Fruit fly (Drosophila melanogaster) whole organism, embryonic: Measurements from ENCODE around the gene CG3984.

Source experiments
- Atf3 ChIP-seq: fragments of 200-800 bp; sonication (Bioruptor generic); optimal IDR thresholded peaks from 3 replicates; lab custom pipeline; 2016; ENCODE audit warnings: missing biosample characterization, missing genetic modification characterization
- B-H1 ChIP-seq: fragments of 200-800 bp; sonication (Bioruptor generic); IDR thresholded peaks from 3 replicates; pipeline ENCODE4 v1.3.6; 2022; ENCODE audit warnings: missing biosample characterization, missing genetic modification characterization
- Blimp-1 ChIP-seq: fragments of 200-800 bp; sonication (Bioruptor generic); optimal IDR thresholded peaks from 3 replicates; lab custom pipeline; 2018; ENCODE audit warnings: missing biosample characterization, missing genetic modification characterization, mild to moderate bottlenecking, moderate library complexity, missing genetic modification reagents
- CG11696 ChIP-seq: fragments of 200-800 bp; sonication (Bioruptor generic); IDR thresholded peaks from 2 replicates; pipeline ENCODE4 v1.3.6; 2022; ENCODE audit warnings: missing biosample characterization, missing genetic modification characterization
- CG12219 ChIP-seq: fragments of 200-800 bp; sonication (Bioruptor generic); optimal IDR thresholded peaks from 3 replicates; lab custom pipeline; 2018; ENCODE audit warnings: missing biosample characterization, mild to moderate bottlenecking, missing genetic modification characterization
- CG13123 ChIP-seq: fragments of 200-800 bp; sonication (Bioruptor generic); optimal IDR thresholded peaks from 2 replicates; lab custom pipeline; 2016; ENCODE audit warnings: missing biosample characterization, missing genetic modification characterization
- CG13296 ChIP-seq: fragments of 200-800 bp; sonication (Bioruptor generic); optimal IDR thresholded peaks from 3 replicates; lab custom pipeline; 2018; ENCODE audit warnings: missing biosample characterization, mild to moderate bottlenecking, missing genetic modification characterization
- CG15479 ChIP-seq: fragments of 200-800 bp; sonication (Bioruptor generic); optimal IDR thresholded peaks from 3 replicates; lab custom pipeline; 2019; ENCODE audit warnings: missing biosample characterization, mild to moderate bottlenecking, missing genetic modification characterization, moderate library complexity
- CG1603 ChIP-seq: fragments of 200-800 bp; sonication (Bioruptor generic); optimal IDR thresholded peaks from 2 replicates; lab custom pipeline; 2019; ENCODE audit warnings: missing biosample characterization, mild to moderate bottlenecking, missing genetic modification characterization, moderate library complexity
- CG17328 ChIP-seq: fragments of 200-800 bp; sonication (Bioruptor generic); IDR thresholded peaks from 2 replicates; pipeline ENCODE4 v1.3.6; 2022; ENCODE audit warnings: missing biosample characterization, missing genetic modification characterization
- CG17361 ChIP-seq: fragments of 200-800 bp; sonication (Bioruptor generic); IDR thresholded peaks from 3 replicates; pipeline ENCODE4 v1.3.6; 2022; ENCODE audit warnings: missing biosample characterization, missing genetic modification characterization
- CG18599 ChIP-seq: fragments of 200-800 bp; sonication (Bioruptor generic); optimal IDR thresholded peaks from 3 replicates; lab custom pipeline; 2017; ENCODE audit warnings: missing biosample characterization, missing genetic modification characterization, mild to moderate bottlenecking, moderate library complexity, missing genetic modification reagents
- CG30403 ChIP-seq: fragments of 200-800 bp; sonication (Bioruptor generic); optimal IDR thresholded peaks from 3 replicates; lab custom pipeline; 2016; ENCODE audit warnings: missing biosample characterization, missing genetic modification characterization
- CG31365 ChIP-seq: fragments of 200-800 bp; sonication (Bioruptor generic); optimal IDR thresholded peaks from 2 replicates; lab custom pipeline; 2018; ENCODE audit warnings: missing biosample characterization, mild to moderate bottlenecking, missing genetic modification characterization
- CG31441 ChIP-seq: fragments of 200-800 bp; sonication (Bioruptor generic); IDR thresholded peaks from 2 replicates; pipeline ENCODE4 v1.3.6; 2022; ENCODE audit warnings: missing biosample characterization, missing genetic modification characterization
- CG34224 ChIP-seq: fragments of 200-800 bp; sonication (Bioruptor generic); IDR thresholded peaks from 3 replicates; pipeline ENCODE4 v1.3.6; 2022; ENCODE audit warnings: missing biosample characterization, missing genetic modification characterization; ENCODE audit not compliant: partially characterized antibody
- CG4360 ChIP-seq: fragments of 200-800 bp; sonication (Bioruptor generic); IDR thresholded peaks from 2 replicates; pipeline ENCODE4 v1.3.6; 2022; ENCODE audit warnings: missing biosample characterization, missing genetic modification characterization
- CG8924 ChIP-seq: fragments of 200-800 bp; optimal IDR thresholded peaks from 3 replicates; lab custom pipeline; 2019; ENCODE audit warnings: missing biosample characterization, mild to moderate bottlenecking, missing genetic modification characterization, moderate library complexity
- CG9215 ChIP-seq: fragments of 200-800 bp; sonication (Bioruptor generic); IDR thresholded peaks from 2 replicates; pipeline ENCODE4 v1.3.6; 2022; ENCODE audit warnings: missing biosample characterization, missing genetic modification characterization
- Dbx ChIP-seq: fragments of 200-800 bp; sonication (Bioruptor generic); IDR thresholded peaks from 3 replicates; pipeline ENCODE4 v1.3.6; 2022; ENCODE audit warnings: missing biosample characterization, missing genetic modification characterization
- Dll ChIP-seq: fragments of 200-800 bp; sonication (Bioruptor generic); IDR thresholded peaks from 4 replicates; pipeline ENCODE4 v1.3.6; 2022; ENCODE audit warnings: missing biosample characterization, missing genetic modification characterization; ENCODE audit not compliant: partially characterized antibody
- Fer1 ChIP-seq: fragments of 200-800 bp; sonication (Bioruptor generic); optimal IDR thresholded peaks from 2 replicates; lab custom pipeline; 2017; ENCODE audit warnings: missing biosample characterization, mild to moderate bottlenecking, missing genetic modification characterization
- MBD-R2 ChIP-seq: fragments of 200-800 bp; sonication (Bioruptor generic); IDR thresholded peaks from 2 replicates; pipeline ENCODE4 v1.3.6; 2022; ENCODE audit warnings: missing biosample characterization, missing genetic modification characterization
- Meics ChIP-seq: fragments of 200-800 bp; sonication (Bioruptor generic); optimal IDR thresholded peaks from 2 replicates; lab custom pipeline; 2017; ENCODE audit warnings: missing biosample characterization, mild to moderate bottlenecking, missing genetic modification characterization
- Mes4 ChIP-seq: fragments of 200-800 bp; sonication (Bioruptor generic); optimal IDR thresholded peaks from 2 replicates; lab custom pipeline; 2016; ENCODE audit warnings: missing biosample characterization, missing genetic modification characterization
- NK7.1 ChIP-seq: fragments of 200-800 bp; sonication (Bioruptor generic); optimal IDR thresholded peaks from 3 replicates; lab custom pipeline; 2016; ENCODE audit warnings: missing biosample characterization, missing genetic modification characterization
- Nf-YA ChIP-seq: fragments of 200-800 bp; sonication (Bioruptor generic); IDR thresholded peaks from 2 replicates; pipeline ENCODE4 v1.3.6; 2022; ENCODE audit warnings: missing biosample characterization, missing genetic modification characterization
- Spps ChIP-seq: fragments of 200-800 bp; sonication (Bioruptor generic); optimal IDR thresholded peaks from 2 replicates; lab custom pipeline; 2018; ENCODE audit warnings: missing biosample characterization, mild to moderate bottlenecking, missing genetic modification characterization
- Sry-δ ChIP-seq: fragments of 200-800 bp; sonication (Bioruptor generic); optimal IDR thresholded peaks from 2 replicates; lab custom pipeline; 2016; ENCODE audit warnings: missing biosample characterization, missing genetic modification characterization
- ac ChIP-seq: fragments of 200-800 bp; sonication (Bioruptor generic); optimal IDR thresholded peaks from 3 replicates; lab custom pipeline; 2017; ENCODE audit warnings: missing biosample characterization, mild to moderate bottlenecking, missing genetic modification characterization
- ase ChIP-seq: fragments of 200-800 bp; sonication (Bioruptor generic); IDR thresholded peaks from 3 replicates; pipeline ENCODE4 v1.3.6; 2022; ENCODE audit warnings: missing biosample characterization, missing genetic modification characterization
- cg ChIP-seq: fragments of 200-800 bp; sonication (Bioruptor generic); optimal IDR thresholded peaks from 3 replicates; lab custom pipeline; 2019; ENCODE audit warnings: missing biosample characterization, mild to moderate bottlenecking, missing genetic modification characterization, moderate library complexity
- dimm ChIP-seq: fragments of 200-800 bp; sonication (Bioruptor generic); IDR thresholded peaks from 2 replicates; pipeline ENCODE4 v1.3.6; 2022; ENCODE audit warnings: missing biosample characterization, missing genetic modification characterization
- en ChIP-seq: fragments of 200-800 bp; sonication (Bioruptor generic); optimal IDR thresholded peaks from 2 replicates; lab custom pipeline; 2016; ENCODE audit warnings: missing biosample characterization, missing genetic modification characterization
- hth ChIP-seq: fragments of >200 bp; optimal IDR thresholded peaks from 2 replicates; lab custom pipeline; 2017; ENCODE audit warnings: inconsistent platforms
- kah ChIP-seq: fragments of 200-800 bp; sonication (Bioruptor generic); optimal IDR thresholded peaks from 2 replicates; lab custom pipeline; 2018; ENCODE audit warnings: missing biosample characterization, mild to moderate bottlenecking, missing genetic modification characterization
- ken ChIP-seq: fragments of 200-800 bp; sonication (Bioruptor generic); IDR thresholded peaks from 3 replicates; pipeline ENCODE4 v1.3.6; 2022; ENCODE audit warnings: missing biosample characterization, missing genetic modification characterization
- lab ChIP-seq: fragments of 200-800 bp; sonication (Bioruptor generic); optimal IDR thresholded peaks from 3 replicates; lab custom pipeline; 2017; ENCODE audit warnings: missing biosample characterization, missing genetic modification characterization, mild to moderate bottlenecking, moderate library complexity, missing genetic modification reagents
- lilli ChIP-seq: fragments of 200-800 bp; sonication (Bioruptor generic); optimal IDR thresholded peaks from 3 replicates; lab custom pipeline; 2016; ENCODE audit warnings: missing biosample characterization, missing genetic modification characterization
- lola ChIP-seq, 3 experiments: fragments of >200 bp in 2 of 3; fragments of 200-800 bp in 1 of 3; sonication (Bioruptor generic) in 1 of 3; optimal IDR thresholded peaks; 2 replicates each; lab custom pipeline; 2017 to 2019; ENCODE audit warnings: missing biosample characterization in 3 of 3, missing genetic modification characterization in 3 of 3, mild to moderate bottlenecking in 1 of 3, moderate library complexity in 1 of 3
- nau ChIP-seq: fragments of 200-800 bp; sonication (Bioruptor generic); optimal IDR thresholded peaks from 3 replicates; lab custom pipeline; 2017; ENCODE audit warnings: missing biosample characterization, mild to moderate bottlenecking, missing genetic modification characterization, missing genetic modification reagents
- odd ChIP-seq: fragments of 200-800 bp; sonication (Bioruptor generic); optimal IDR thresholded peaks from 2 replicates; lab custom pipeline; 2017; ENCODE audit warnings: missing biosample characterization, mild to moderate bottlenecking, missing genetic modification characterization
- pb ChIP-seq: fragments of 200-800 bp; sonication (Bioruptor generic); optimal IDR thresholded peaks from 3 replicates; lab custom pipeline; 2016; ENCODE audit warnings: missing biosample characterization, missing genetic modification characterization
- psq ChIP-seq: fragments of 200-800 bp; sonication (Bioruptor generic); optimal IDR thresholded peaks from 2 replicates; lab custom pipeline; 2017; ENCODE audit warnings: missing biosample characterization, missing genetic modification characterization
- seq ChIP-seq: fragments of 200-800 bp; sonication (Bioruptor generic); IDR thresholded peaks from 2 replicates; pipeline ENCODE4 v1.3.6; 2022; ENCODE audit warnings: missing biosample characterization, missing genetic modification characterization
- sim ChIP-seq: fragments of 200-800 bp; sonication (Bioruptor generic); IDR thresholded peaks from 2 replicates; pipeline ENCODE4 v1.3.6; 2022; ENCODE audit warnings: missing biosample characterization, missing genetic modification characterization
- unpg ChIP-seq: fragments of 200-800 bp; sonication (Bioruptor generic); optimal IDR thresholded peaks from 3 replicates; lab custom pipeline; 2018; ENCODE audit warnings: missing biosample characterization, mild to moderate bottlenecking, missing genetic modification characterization, moderate library complexity

CG3984 gene

DNA sequence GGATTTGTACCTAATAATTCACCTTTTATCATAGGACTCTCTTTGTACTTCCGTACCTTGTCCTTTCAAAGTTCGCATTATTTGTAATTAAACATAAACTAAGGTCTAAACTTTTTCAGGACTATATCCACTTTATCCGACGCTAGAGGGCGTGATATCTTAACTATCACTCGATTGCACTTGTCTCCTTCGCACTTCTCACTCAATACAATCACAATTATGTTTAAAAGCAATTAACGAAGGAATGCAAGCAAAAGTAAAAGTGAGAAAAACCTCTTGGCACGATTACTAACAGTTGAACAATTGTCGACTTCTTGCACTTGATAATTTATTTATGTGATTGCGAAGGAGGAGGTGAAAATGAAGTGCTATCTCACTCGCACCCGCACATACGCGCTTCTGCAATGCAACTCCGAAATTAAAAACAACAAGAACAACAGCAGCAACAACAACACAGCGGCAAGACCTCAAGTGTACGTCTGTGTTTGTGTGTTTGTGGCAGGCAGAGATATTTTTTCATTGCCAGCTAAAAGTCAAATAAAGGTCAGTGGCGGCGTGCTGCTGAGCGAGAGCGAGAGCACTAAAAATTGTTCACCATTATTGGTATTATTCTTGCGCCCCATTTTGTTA, 9.6 kb downstream of the CG3984 start (continued):
- TF ChIP-seq CG15479 (GFP tag; lab: Kevin White, UChicago), result peak; percentile 82
- peak; percentile 60 for TF ChIP-seq Blimp-1 (GFP tag; lab: Kevin White, UChicago)
- TF ChIP-seq CG30403 (GFP tag; lab: Kevin White, UChicago), result no peak
- 0 out of 4 replicates have a peak, but pooled peaks have one; percentile 18 for TF ChIP-seq Dll
- TF ChIP-seq cg (GFP tag; lab: Kevin White, UChicago), result peak; percentile 80
- no peak for TF ChIP-seq CG12219
- TF ChIP-seq ken (GFP tag; lab: Robert Waterston, UW), result 0 out of 3 replicates have a peak, but pooled peaks have one; percentile 43
- TF ChIP-seq CG34224 (GFP tag; lab: Robert Waterston, UW), result 0 out of 3 replicates have a peak, but pooled peaks have one; percentile 9
- no peak for TF ChIP-seq Dbx (GFP tag; lab: Robert Waterston, UW)
- no peak for TF ChIP-seq Sry-δ
- TF ChIP-seq CG11696 (GFP tag; lab: Robert Waterston, UW), result 0 out of 2 replicates have a peak, but pooled peaks have one; percentile 11
- no peak for TF ChIP-seq hth (lab: Kevin White, UChicago)
- TF ChIP-seq, all 482 proteins: peak for 27

DNA sequence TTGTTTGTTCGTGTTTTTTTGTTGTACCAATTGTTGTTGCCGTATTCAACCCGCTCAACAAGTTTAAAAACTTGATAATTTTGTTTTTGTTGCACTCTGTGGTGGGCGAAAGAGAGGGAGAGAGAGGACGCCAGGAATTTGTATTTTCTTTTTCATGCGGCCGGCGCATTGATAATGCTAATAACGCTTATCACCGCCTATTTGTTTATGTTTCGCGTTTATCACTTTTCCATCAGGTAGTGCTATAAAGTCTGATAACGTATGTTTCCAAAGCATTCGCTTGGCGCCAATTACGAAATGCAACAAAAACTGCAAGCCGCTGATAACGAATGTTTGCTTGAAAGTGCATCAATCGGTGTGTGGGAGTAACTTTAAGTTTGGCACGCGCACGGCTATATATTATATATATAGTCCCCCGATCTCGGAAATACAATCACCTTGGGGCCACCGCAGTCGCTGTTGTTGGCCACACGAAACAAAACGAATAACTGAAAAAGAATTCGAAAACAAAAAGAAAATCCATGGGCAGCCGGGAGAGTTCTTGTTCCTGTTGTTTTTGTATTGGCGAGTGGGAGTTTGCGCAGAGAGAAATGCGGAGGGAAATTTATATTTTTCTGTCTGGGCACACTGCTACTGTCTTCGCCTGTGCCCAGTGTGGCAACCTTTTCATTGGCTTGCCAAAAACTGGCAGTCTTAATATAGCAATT, 10.2 kb downstream of the CG3984 start, which contains the start of gene Glys:
TSS of gene Glys (minus strand) at position 494 of the 707 bp plus-strand sequence.
- TF ChIP-seq CG11696 (GFP tag; lab: Robert Waterston, UW) (no peak), CG31441 (GFP tag; lab: Robert Waterston, UW) (no peak), Atf3 (no peak), CG17361 (GFP tag; lab: Robert Waterston, UW) (0 out of 3 replicates have a peak, but pooled peaks have one; percentile 26), NK7.1 (GFP tag; lab: Kevin White, UChicago) (no peak), odd (no peak), kah (GFP tag; lab: Kevin White, UChicago) (no peak), Mes4 (GFP tag; lab: Kevin White, UChicago) (no peak), CG8924 (tag; lab: Kevin White, UChicago) (peak; percentile 3), unpg (GFP tag; lab: Kevin White, UChicago) (no peak), CG9215 (GFP tag; lab: Robert Waterston, UW) (no peak), CG1603 (tag; lab: Kevin White, UChicago) (peak; percentile 55), ac (GFP tag; lab: Kevin White, UChicago) (no peak), CG13123 (no peak), sim (GFP tag; lab: Robert Waterston, UW) (no peak), en (GFP tag; lab: Kevin White, UChicago) (no peak), lola (GFP tag; optimal IDR thresholded peaks at IDR 0.05; lab: Kevin White, UChicago) (no peak), pb (no peak), psq (GFP tag; lab: Kevin White, UChicago) (no peak), B-H1 (GFP tag; lab: Robert Waterston, UW) (no peak), nau (GFP tag; lab: Kevin White, UChicago) (no peak), CG4360 (GFP tag; lab: Robert Waterston, UW) (peak; percentile 98), ase (GFP tag; lab: Robert Waterston, UW) (no peak), dimm (GFP tag; lab: Robert Waterston, UW) (no peak), CG31365 (no peak), lab (GFP tag; lab: Kevin White, UChicago) (peak; percentile 50), CG13296 (GFP tag; lab: Kevin White, UChicago) (peak; percentile 11), lilli (GFP tag; lab: Kevin White, UChicago) (peak; percentile 20), Nf-YA (GFP tag; lab: Robert Waterston, UW) (no peak), MBD-R2 (GFP tag; lab: Robert Waterston, UW) (peak; percentile 27; the same call in 1 of the 2 replicates), CG17328 (GFP tag; lab: Robert Waterston, UW) (no peak), Spps (tag; lab: Kevin White, UChicago) (no peak), Meics (GFP tag; lab: Kevin White, UChicago) (peak; percentile 34), CG18599 (peak; percentile 60), seq (GFP tag; lab: Robert Waterston, UW) (no peak), cg (GFP tag; lab: Kevin White, UChicago) (peak; percentile 18), Fer1 (GFP tag; lab: Kevin White, UChicago) (peak; percentile 24)
